Worm (Caenorhabditis elegans): ENCODE results near the gene etc-1.

DNA sequence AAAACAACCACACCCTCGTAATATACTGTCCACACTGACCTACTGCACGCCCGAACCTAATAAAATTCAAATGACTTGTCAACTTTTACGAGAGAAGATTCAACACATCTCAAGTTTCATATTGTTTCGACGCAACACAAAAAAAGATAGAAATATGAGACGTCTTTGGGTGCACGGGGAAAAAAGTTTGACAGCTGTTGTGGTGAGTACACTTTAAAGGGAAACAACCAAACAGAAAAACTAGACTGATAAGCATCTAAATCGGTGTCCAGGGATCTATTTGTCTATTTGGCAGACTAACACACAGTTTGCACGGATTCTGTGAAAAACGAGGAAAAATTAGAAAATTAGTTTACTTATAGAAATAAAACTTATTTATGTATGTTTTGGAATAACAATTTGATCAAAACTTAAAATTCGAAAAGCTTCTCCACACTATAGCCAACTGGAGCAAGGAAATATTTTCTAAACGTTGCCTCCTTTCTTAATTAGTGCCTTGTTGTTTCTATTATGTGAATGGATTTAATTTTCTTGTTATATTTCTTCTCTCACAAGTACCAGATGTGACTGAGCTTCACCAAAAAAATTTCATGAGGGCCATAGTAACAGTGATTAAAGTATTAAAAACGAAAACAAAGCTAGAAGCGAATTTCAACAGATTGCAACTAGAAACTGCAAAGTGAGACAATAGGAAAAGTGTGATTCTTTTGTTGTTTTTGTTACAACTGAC, 20.8 kb upstream of the etc-1 start:
- TF ChIP-seq sea-2 (GFP tag; IDR thresholded peaks at IDR 0.05) (no peak), D2030.7 (GFP tag; IDR thresholded peaks at IDR 0.05) (no peak), pha-4 (tag; optimal IDR thresholded peaks at IDR 0.05) (no peak), hrde-1 (tag; optimal IDR thresholded peaks at IDR 0.05; ENCODE audit: borderline replicate concordance) (no peak)
